Worm (Caenorhabditis elegans) whole organism, L2 larva: ENCODE data around the gene tsp-10.

Experiments used
- lin-13 ChIP-seq: fragments of 150-350 bp; optimal IDR thresholded peaks from 2 replicates; lab custom pipeline; 2014; ENCODE audit warnings: missing biosample characterization, missing genetic modification reagents, missing genetic modification characterization
- nhr-237 ChIP-seq: fragments of 150-350 bp; optimal IDR thresholded peaks from 2 replicates; lab custom pipeline; 2014; ENCODE audit warnings: missing biosample characterization, missing genetic modification characterization
- peb-1 ChIP-seq: fragments of 150-350 bp; optimal IDR thresholded peaks from 2 replicates; lab custom pipeline; 2014; ENCODE audit warnings: missing biosample characterization, missing genetic modification characterization
- skn-1 ChIP-seq: sonication (generic microtip); optimal IDR thresholded peaks from 2 replicates; lab custom pipeline; 2017; ENCODE audit warnings: missing biosample characterization, missing genetic modification characterization
- snpc-4 ChIP-seq: fragments of 150-350 bp; optimal IDR thresholded peaks from 2 replicates; lab custom pipeline; 2014; ENCODE audit warnings: missing biosample characterization, missing genetic modification characterization

DNA sequence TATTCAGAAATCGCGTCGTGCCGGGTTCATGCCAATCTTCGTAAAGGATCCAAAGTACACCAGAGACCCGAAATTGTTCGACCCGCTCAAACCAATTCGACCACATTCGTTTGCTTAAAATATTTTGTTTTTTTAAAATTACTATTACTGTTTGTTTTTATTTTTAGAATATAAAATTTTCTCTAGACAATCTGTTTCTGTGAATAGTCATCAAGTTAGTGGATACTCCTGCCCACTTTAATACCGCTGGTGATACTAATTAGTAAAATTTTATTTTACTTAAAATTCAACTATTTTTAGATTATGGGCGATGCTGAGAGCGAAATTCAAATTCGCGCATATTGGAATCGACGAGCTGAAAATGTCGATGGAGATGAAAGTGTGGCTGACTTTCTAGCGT is 18.2 kb downstream of the tsp-10 start, which contains the start of gene T14B4.1:
- TF ChIP-seq skn-1 (tag; lab: Kevin White, UChicago) (no peak), snpc-4 (tag; lab: Kevin White, UChicago) (no peak), nhr-237 (tag; lab: Kevin White, UChicago) (no peak), peb-1 (tag; lab: Kevin White, UChicago) (no peak), lin-13 (GFP tag; lab: Kevin White, UChicago) (no peak)
